Fruit fly (Drosophila melanogaster) whole organism, adult: ENCODE results near the gene Gorab.

Source experiments
- CG11617 ChIP-seq: fragments of 200-800 bp; sonication (Bioruptor generic); optimal IDR thresholded peaks from 2 replicates; lab custom pipeline; 2017; ENCODE audit warnings: mild to moderate bottlenecking, missing biosample characterization, missing genetic modification reagents, missing genetic modification characterization
- CG12768 ChIP-seq: fragments of 200-800 bp; sonication (Bioruptor generic); optimal IDR thresholded peaks from 2 replicates; lab custom pipeline; 2017; ENCODE audit warnings: missing biosample characterization, missing genetic modification characterization, mild to moderate bottlenecking, moderate library complexity, missing genetic modification reagents
- CG14711 ChIP-seq: fragments of 200-800 bp; sonication (Bioruptor generic); optimal IDR thresholded peaks from 2 replicates; lab custom pipeline; 2018; ENCODE audit warnings: missing biosample characterization, mild to moderate bottlenecking, missing genetic modification characterization, moderate library complexity
- CG1620 ChIP-seq: fragments of 200-800 bp; sonication (Bioruptor generic); optimal IDR thresholded peaks from 2 replicates; lab custom pipeline; 2016; ENCODE audit warnings: missing biosample characterization, missing genetic modification characterization
- CG33017 ChIP-seq: fragments of 200-800 bp; sonication (Bioruptor generic); optimal IDR thresholded peaks from 2 replicates; lab custom pipeline; 2018; ENCODE audit warnings: missing biosample characterization, mild to moderate bottlenecking, missing genetic modification characterization, moderate library complexity
- CG5204 ChIP-seq: fragments of 200-800 bp; sonication (Bioruptor generic); optimal IDR thresholded peaks from 2 replicates; lab custom pipeline; 2016; ENCODE audit warnings: missing biosample characterization, missing genetic modification characterization
- CG7045 ChIP-seq: fragments of 200-800 bp; sonication (Bioruptor generic); optimal IDR thresholded peaks from 2 replicates; lab custom pipeline; 2017; ENCODE audit warnings: missing biosample characterization, mild to moderate bottlenecking, missing genetic modification characterization
- CG7101 ChIP-seq: fragments of 200-800 bp; sonication (Bioruptor generic); optimal IDR thresholded peaks from 2 replicates; lab custom pipeline; 2018; ENCODE audit warnings: missing biosample characterization, mild to moderate bottlenecking, missing genetic modification characterization, moderate library complexity
- Clk ChIP-seq: fragments of 200-800 bp; sonication (Bioruptor generic); optimal IDR thresholded peaks from 2 replicates; lab custom pipeline; 2017; ENCODE audit warnings: missing biosample characterization, missing genetic modification characterization
- Crg-1 ChIP-seq: fragments of 200-800 bp; sonication (Bioruptor generic); optimal IDR thresholded peaks from 2 replicates; lab custom pipeline; 2016; ENCODE audit warnings: missing biosample characterization, missing genetic modification characterization
- Hr96 ChIP-seq: fragments of 200-800 bp; sonication (Bioruptor generic); optimal IDR thresholded peaks from 2 replicates; lab custom pipeline; 2016; ENCODE audit warnings: missing biosample characterization, missing genetic modification characterization
- Mnt ChIP-seq: fragments of 200-800 bp; sonication (Bioruptor generic); optimal IDR thresholded peaks from 2 replicates; lab custom pipeline; 2016; ENCODE audit warnings: missing biosample characterization, mild to moderate bottlenecking, missing genetic modification characterization
- bab1 ChIP-seq: fragments of 200-800 bp; sonication (Bioruptor generic); optimal IDR thresholded peaks from 3 replicates; lab custom pipeline; 2019; ENCODE audit warnings: missing biosample characterization, mild to moderate bottlenecking, missing genetic modification characterization, moderate library complexity
- cic ChIP-seq: fragments of 200-800 bp; sonication (Bioruptor generic); optimal IDR thresholded peaks from 2 replicates; lab custom pipeline; 2017; ENCODE audit warnings: missing biosample characterization, mild to moderate bottlenecking, missing genetic modification characterization, moderate library complexity
- cnc ChIP-seq, 2 experiments: fragments of >200 bp; optimal IDR thresholded peaks; 2 replicates each; lab custom pipeline; 2017
- kay ChIP-seq: fragments of 200-800 bp; sonication (Bioruptor generic); peaks from one replicate; lab custom pipeline; 2016; ENCODE audit warnings: missing biosample characterization, missing genetic modification characterization, borderline replicate concordance
- ovo ChIP-seq: fragments of 200-800 bp; sonication (Bioruptor generic); optimal IDR thresholded peaks from 2 replicates; lab custom pipeline; 2016; ENCODE audit warnings: missing biosample characterization, missing genetic modification characterization
- pad ChIP-seq: fragments of 200-800 bp; sonication (Bioruptor generic); optimal IDR thresholded peaks from 3 replicates; lab custom pipeline; 2017; ENCODE audit warnings: missing biosample characterization, missing genetic modification characterization, mild to moderate bottlenecking, moderate library complexity, missing genetic modification reagents
- tj ChIP-seq: fragments of 200-800 bp; sonication (Bioruptor generic); optimal IDR thresholded peaks from 3 replicates; lab custom pipeline; 2017; ENCODE audit warnings: missing biosample characterization, mild to moderate bottlenecking, missing genetic modification characterization, moderate library complexity
- toe ChIP-seq: fragments of 200-800 bp; sonication (Bioruptor generic); optimal IDR thresholded peaks from 2 replicates; lab custom pipeline; 2016; ENCODE audit warnings: missing biosample characterization, missing genetic modification characterization

The Gorab gene

dm6 chr3L:17411273-17411672, 17.4 kb downstream of the Gorab start:
- TF ChIP-seq toe (GFP tag; lab: Kevin White, UChicago) (no peak), tj (GFP tag; lab: Kevin White, UChicago) (peak; percentile 54), CG14711 (tag; lab: Kevin White, UChicago) (no peak)

dm6 chr3L:17407480-17408093, 21.0 kb downstream of the Gorab start:
- TF ChIP-seq cic, result no peak
- TF ChIP-seq toe (GFP tag; lab: Kevin White, UChicago), result no peak
- TF ChIP-seq ovo (GFP tag; lab: Kevin White, UChicago), result no peak
- no peak for TF ChIP-seq CG33017 (tag; lab: Kevin White, UChicago)
- no peak for TF ChIP-seq Clk (GFP tag; lab: Kevin White, UChicago)
- no peak for TF ChIP-seq pad
- no peak for TF ChIP-seq CG1620 (GFP tag; lab: Kevin White, UChicago)
- no peak for TF ChIP-seq Hr96 (GFP tag; lab: Kevin White, UChicago)
- TF ChIP-seq CG5204 (GFP tag; lab: Kevin White, UChicago), result no peak
- no peak for TF ChIP-seq tj (GFP tag; lab: Kevin White, UChicago)
- no peak for TF ChIP-seq CG7101 (tag; lab: Kevin White, UChicago)
- no peak for TF ChIP-seq CG12768
- no peak for TF ChIP-seq cnc (optimal IDR thresholded peaks at IDR 0.05; lab: Kevin White, UChicago)

- TF ChIP-seq cic (no peak), CG5204 (GFP tag; lab: Kevin White, UChicago) (no peak), pad (no peak), bab1 (GFP tag; lab: Kevin White, UChicago) (no peak), cnc (optimal IDR thresholded peaks at IDR 0.05; lab: Kevin White, UChicago) (no peak), Clk (GFP tag; lab: Kevin White, UChicago) (no peak), Crg-1 (GFP tag; lab: Kevin White, UChicago) (no peak), CG33017 (tag; lab: Kevin White, UChicago) (no peak), CG1620 (GFP tag; lab: Kevin White, UChicago) (no peak), toe (GFP tag; lab: Kevin White, UChicago) (no peak), CG14711 (tag; lab: Kevin White, UChicago) (no peak)
These were observed 21.6 kb downstream of the Gorab start for dm6 chr3L:17407073-17407472.

- TF ChIP-seq Clk (GFP tag; lab: Kevin White, UChicago), result no peak
- TF ChIP-seq toe (GFP tag; lab: Kevin White, UChicago), result no peak
- no peak for TF ChIP-seq CG1620 (GFP tag; lab: Kevin White, UChicago)
- TF ChIP-seq pad, result no peak
- TF ChIP-seq CG12768, result no peak
- TF ChIP-seq CG5204 (GFP tag; lab: Kevin White, UChicago), result no peak
These were observed 24.0 kb downstream of the Gorab start for dm6 chr3L:17404646-17405045.

dm6 chr3L:17403268-17403667, 25.4 kb downstream of the Gorab start:
- TF ChIP-seq CG33017 (tag; lab: Kevin White, UChicago) (no peak), CG12768 (no peak), toe (GFP tag; lab: Kevin White, UChicago) (no peak), CG7101 (tag; lab: Kevin White, UChicago) (no peak), Mnt (GFP tag; lab: Kevin White, UChicago) (no peak), Crg-1 (GFP tag; lab: Kevin White, UChicago) (no peak), pad (no peak), tj (GFP tag; lab: Kevin White, UChicago) (no peak), bab1 (GFP tag; lab: Kevin White, UChicago) (no peak), Hr96 (GFP tag; lab: Kevin White, UChicago) (no peak), CG11617 (no peak), cic (no peak)

dm6 chr3L:17402399-17402798, 26.2 kb downstream of the Gorab start:
- TF ChIP-seq CG14711 (tag; lab: Kevin White, UChicago) (no peak), CG1620 (GFP tag; lab: Kevin White, UChicago) (no peak), CG12768 (no peak), Mnt (GFP tag; lab: Kevin White, UChicago) (no peak), pad (no peak), CG33017 (tag; lab: Kevin White, UChicago) (no peak)

dm6 chr3L:17401411-17401810, 27.2 kb downstream of the Gorab start:
- TF ChIP-seq kay (GFP tag; lab: Kevin White, UChicago) (no peak), cic (no peak), cnc (optimal IDR thresholded peaks at IDR 0.05; lab: Kevin White, UChicago) (no peak), CG33017 (tag; lab: Kevin White, UChicago) (no peak), toe (GFP tag; lab: Kevin White, UChicago) (no peak), CG7045 (GFP tag; lab: Kevin White, UChicago) (no peak), bab1 (GFP tag; lab: Kevin White, UChicago) (no peak), Clk (GFP tag; lab: Kevin White, UChicago) (no peak), CG12768 (no peak)
